Fruit fly (Drosophila melanogaster): ENCODE data around the gene CG33722.

DNA sequence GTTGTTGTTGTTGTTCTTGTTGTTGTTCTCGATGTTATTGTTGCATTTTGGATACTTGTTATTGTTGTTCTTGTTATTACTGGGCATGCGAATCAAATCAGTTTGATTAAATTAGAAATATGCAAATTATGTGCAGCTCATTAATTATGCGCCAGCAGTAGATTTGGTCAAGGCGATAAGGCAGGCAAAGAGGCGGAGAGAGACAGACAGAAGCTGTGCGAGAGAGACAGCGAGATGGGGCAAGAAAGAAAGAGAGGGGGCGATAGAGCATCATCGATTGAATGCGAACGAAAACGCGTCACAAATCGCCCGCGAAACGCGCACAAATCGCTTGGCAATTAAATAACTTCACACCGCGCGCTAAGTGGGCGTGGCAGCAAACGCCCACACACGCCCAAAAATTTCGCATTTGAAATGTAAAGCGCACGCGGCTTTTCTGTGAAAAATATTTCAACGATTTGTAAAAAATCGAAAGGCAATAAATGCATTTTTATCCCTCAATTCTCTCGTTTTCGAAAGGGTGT, 20.7 kb upstream of the CG33722 start:
- TF ChIP-seq CG14711 (tag; optimal IDR thresholded peaks at IDR 0.05): no peak
- no peak for TF ChIP-seq CG7101 (tag; optimal IDR thresholded peaks at IDR 0.05)
- no peak for TF ChIP-seq kay (GFP tag; ENCODE audit: borderline replicate concordance)
- TF ChIP-seq cic (GFP tag; optimal IDR thresholded peaks at IDR 0.05): no peak
- no peak for TF ChIP-seq Crg-1 (GFP tag; optimal IDR thresholded peaks at IDR 0.05)
- no peak for TF ChIP-seq bab1 (GFP tag; optimal IDR thresholded peaks at IDR 0.05)
- no peak for TF ChIP-seq CG5204 (GFP tag; optimal IDR thresholded peaks at IDR 0.05)
- no peak for TF ChIP-seq Mnt (GFP tag; optimal IDR thresholded peaks at IDR 0.05)
- no peak for TF ChIP-seq tj (GFP tag; optimal IDR thresholded peaks at IDR 0.05)
- no peak for TF ChIP-seq ovo (GFP tag; optimal IDR thresholded peaks at IDR 0.05)
